Worm (Caenorhabditis elegans): ENCODE measurements around the gene dph-1.

DNA sequence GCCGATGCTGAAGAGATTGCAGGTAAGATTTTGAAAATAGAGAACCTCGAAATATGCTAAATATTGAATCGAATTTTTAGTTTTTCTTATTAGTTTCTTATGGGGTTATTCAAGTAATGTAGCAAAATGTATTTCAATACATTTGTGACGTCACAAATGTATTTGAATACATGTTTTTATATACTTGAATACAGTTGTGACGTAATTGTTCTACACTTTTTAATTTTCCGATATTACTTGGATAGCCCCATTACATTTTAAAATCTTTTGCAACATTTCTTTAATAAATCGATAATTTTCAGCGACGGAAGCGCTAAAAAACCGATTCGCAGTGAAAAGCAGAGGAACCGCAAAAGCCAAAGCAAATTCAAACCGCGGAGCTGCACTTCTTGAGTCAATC is 31.6 kb downstream of the dph-1 start:
- TF ChIP-seq ceh-9 (tag; optimal IDR thresholded peaks at IDR 0.05) = no peak
- TF ChIP-seq che-1 (tag; optimal IDR thresholded peaks at IDR 0.05) = no peak
- no peak for TF ChIP-seq pha-4 (tag; optimal IDR thresholded peaks at IDR 0.05)
- no peak for TF ChIP-seq ceh-14 (tag; optimal IDR thresholded peaks at IDR 0.05)
- TF ChIP-seq ref-2 (tag; optimal IDR thresholded peaks at IDR 0.05) = no peak
- TF ChIP-seq ztf-16 (tag; optimal IDR thresholded peaks at IDR 0.05) = no peak
- TF ChIP-seq zip-5 (tag; optimal IDR thresholded peaks at IDR 0.05) = no peak
- TF ChIP-seq hlh-8 (tag; optimal IDR thresholded peaks at IDR 0.05) = no peak
